Fruit fly (Drosophila melanogaster) ovary, adult (tissue): Measurements from ENCODE around the gene CG33703.
A peak's percentile ranks its signal among the peaks of the same experiment; 100 is the strongest.

ENCODE experiments used
- CG17801 ChIP-seq: fragments of 200-800 bp; optimal IDR thresholded peaks from 2 replicates; lab custom pipeline; 2019; ENCODE audit warnings: missing biosample characterization, mild to moderate bottlenecking, missing genetic modification characterization, moderate library complexity; ENCODE audit not compliant: partially characterized antibody

The CG33703 gene

dm6 chr3L:9511287-9512256 lies 888 bp downstream of the CG33703 start, which contains the start of gene RpS9:
Gene RpS9, minus strand, starts transcription at chr3L:9511531.
- TF ChIP-seq CG17801 (GFP tag; lab: Kevin White, UChicago): peak; percentile 77

DNA sequence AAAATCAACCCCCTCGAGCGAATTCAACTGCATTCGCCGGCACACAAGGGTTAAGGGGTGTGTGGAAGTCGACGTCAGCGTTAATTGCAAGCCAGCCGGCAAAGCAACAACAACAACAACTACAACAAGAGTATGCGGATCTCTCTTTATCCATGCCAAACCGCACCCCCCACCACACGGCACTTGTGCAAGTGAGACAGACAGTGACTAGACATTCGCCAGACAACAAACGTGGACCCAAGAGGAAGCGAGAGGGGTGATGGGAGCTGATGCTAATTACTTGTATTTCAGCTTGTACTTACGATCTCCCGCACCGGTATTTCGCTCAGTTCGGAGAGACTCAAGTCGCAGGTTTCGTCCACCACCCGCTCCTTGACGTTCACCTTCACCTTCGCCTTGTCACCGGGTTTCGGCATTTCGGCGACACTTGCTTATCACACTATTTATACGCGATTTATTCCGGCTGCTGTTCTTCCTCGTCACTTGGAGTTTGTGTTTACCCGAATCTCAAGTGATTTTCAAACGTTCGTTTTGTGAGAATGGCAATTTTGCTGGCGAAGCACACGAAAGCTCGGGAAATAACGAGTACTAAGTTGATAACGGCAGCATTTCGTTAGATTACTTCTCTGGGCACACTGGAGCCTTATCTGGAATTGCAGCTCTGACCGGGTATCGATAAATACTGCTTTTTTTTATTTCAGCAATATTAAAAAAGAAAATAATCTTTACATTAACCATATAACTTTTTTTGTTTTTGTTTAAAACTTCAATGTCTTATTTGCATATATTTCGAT lies 3.2 kb downstream of the CG33703 start, which contains the start of gene CG3408:
CG3408 (minus strand) TSS at position 547 of the 794 bp plus-strand sequence.
- TF ChIP-seq CG17801 (GFP tag; lab: Kevin White, UChicago): peak; percentile 44

DNA sequence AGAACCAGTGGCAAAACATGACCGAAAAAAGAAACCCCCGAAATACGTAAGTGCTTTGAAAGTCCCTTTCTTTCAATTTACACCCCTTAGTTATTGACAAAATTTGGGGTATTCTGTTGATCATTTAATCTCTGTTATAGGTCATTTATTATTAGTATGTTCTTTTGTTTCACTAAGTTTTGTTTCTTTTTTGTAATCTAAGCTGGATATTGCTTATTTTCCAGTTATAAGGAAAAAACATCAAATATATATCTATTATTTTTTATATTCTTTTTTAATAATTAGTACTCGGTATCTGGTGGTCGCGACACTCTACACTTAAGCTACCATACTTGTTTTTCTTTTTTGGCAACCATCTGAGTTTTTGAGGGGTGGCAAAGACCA lies 3.8 kb downstream of the CG33703 start:
- no peak for TF ChIP-seq CG17801 (GFP tag; lab: Kevin White, UChicago)

dm6 chr3L:9506421-9506820 lies 6.0 kb downstream of the CG33703 start:
- no peak for TF ChIP-seq CG17801 (GFP tag; lab: Kevin White, UChicago)

- TF ChIP-seq CG17801 (GFP tag; lab: Kevin White, UChicago): no peak
These were observed 6.8 kb downstream of the CG33703 start for dm6 chr3L:9505713-9506062.

- no peak for TF ChIP-seq CG17801 (GFP tag; lab: Kevin White, UChicago)
These were observed 7.3 kb downstream of the CG33703 start, which contains the start of gene path for dm6 chr3L:9505007-9505712. Gene path, minus strand, starts transcription at chr3L:9505328.

dm6 chr3L:9504530-9504929 lies 7.9 kb downstream of the CG33703 start:
- no peak for TF ChIP-seq CG17801 (GFP tag; lab: Kevin White, UChicago)

dm6 chr3L:9503552-9504317 lies 8.7 kb downstream of the CG33703 start:
- no peak for TF ChIP-seq CG17801 (GFP tag; lab: Kevin White, UChicago)

dm6 chr3L:9502856-9503255 lies 9.6 kb downstream of the CG33703 start:
- TF ChIP-seq CG17801 (GFP tag; lab: Kevin White, UChicago): no peak

DNA sequence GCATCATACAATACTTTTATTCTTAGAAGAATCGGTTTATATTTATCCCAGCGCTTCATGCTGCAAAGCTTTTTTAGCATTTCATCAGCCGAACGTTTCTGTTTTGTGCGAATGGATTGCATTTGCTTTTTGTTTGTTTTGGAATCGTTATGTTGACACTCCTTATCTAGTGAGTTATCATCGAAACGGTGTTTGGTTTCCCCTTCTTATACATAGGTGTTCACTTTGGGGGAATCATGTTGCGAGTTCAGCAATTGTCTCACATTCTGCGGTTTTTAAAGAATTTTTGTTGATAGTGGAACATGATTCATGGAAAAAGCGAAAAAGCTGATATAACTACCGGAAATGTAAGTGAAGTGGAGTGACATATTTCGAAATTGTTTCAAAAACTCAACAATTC lies 10.2 kb downstream of the CG33703 start:
- no peak for TF ChIP-seq CG17801 (GFP tag; lab: Kevin White, UChicago)

DNA sequence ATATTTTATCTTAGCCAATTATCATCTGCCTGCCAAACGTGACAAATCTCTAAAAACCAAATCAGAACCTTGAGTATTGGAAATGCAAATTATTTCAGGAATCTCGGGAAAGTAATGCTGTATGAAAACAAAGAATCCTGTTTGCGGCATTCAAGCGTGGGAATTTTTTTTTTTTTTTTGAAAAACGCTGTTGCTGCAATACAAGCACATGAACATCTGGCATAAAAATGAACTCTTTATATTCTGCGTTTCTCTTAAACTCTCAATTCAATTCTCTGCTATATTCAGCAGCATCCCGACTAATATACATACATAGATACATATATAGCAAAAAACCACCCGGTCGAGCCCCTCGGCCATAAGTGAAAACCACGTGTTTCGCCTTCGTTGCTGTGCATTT lies 11.2 kb downstream of the CG33703 start:
- no peak for TF ChIP-seq CG17801 (GFP tag; lab: Kevin White, UChicago)

dm6 chr3L:9499919-9500807 lies 12.3 kb downstream of the CG33703 start:
- no peak for TF ChIP-seq CG17801 (GFP tag; lab: Kevin White, UChicago)

DNA sequence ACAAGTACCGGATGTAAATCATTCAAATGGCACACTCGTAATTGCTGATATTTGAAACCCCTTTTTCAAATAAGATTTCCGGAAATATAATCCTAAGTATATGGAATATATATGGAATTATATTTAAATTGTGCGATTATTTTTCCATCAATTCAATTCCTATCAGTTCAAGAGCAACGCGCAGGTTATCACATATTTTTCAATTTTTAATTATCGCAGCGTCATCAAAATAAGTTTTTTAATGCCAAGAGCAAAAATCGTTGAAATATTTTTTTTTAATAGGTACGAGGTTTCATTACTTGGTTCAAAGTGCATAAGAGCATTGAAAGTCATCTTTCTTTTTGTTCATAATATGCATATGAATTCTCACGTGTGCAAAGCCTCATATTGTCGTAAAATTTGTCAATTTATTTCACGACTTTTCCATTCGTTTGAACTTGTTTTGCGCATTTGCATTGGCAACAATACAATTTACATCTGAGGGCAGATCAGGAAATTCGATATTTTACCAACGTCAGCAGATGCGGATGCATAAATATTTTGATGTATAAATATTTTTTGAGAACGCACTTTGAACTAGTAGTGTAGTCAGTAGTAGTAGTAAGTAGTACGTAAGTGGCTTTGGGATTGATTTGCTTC lies 14.4 kb downstream of the CG33703 start:
- TF ChIP-seq CG17801 (GFP tag; lab: Kevin White, UChicago): no peak
